Worm (Caenorhabditis elegans) whole organism, L4 larva: Measurements from ENCODE around the gene osta-2.

Experiments
- T26A8.4 ChIP-seq: fragments of 200-800 bp; sonication (Bioruptor generic); IDR thresholded peaks from 2 replicates; pipeline ENCODE4 v1.3.6; 2022; ENCODE audit warnings: missing genetic modification characterization, missing compliant biosample characterization
- hlh-30 ChIP-seq: sonication (generic microtip); optimal IDR thresholded peaks from 2 replicates; lab custom pipeline; 2017; ENCODE audit warnings: antibody characterized with exemption, mild to moderate bottlenecking, missing genetic modification characterization, missing compliant biosample characterization; ENCODE audit not compliant: insufficient read depth
- lin-1 ChIP-seq: fragments of 200-800 bp; sonication (Bioruptor generic); IDR thresholded peaks from 2 replicates; pipeline ENCODE4 v1.3.6; 2022; ENCODE audit warnings: missing genetic modification reagents, missing genetic modification characterization, missing compliant biosample characterization
- nhr-10 ChIP-seq: fragments of 150-350 bp; optimal IDR thresholded peaks from 2 replicates; lab custom pipeline; 2014; ENCODE audit warnings: missing biosample characterization, missing genetic modification characterization
- saeg-2 ChIP-seq: fragments of 200-800 bp; sonication (Bioruptor generic); IDR thresholded peaks from 2 replicates; pipeline ENCODE4 v1.3.6; 2022; ENCODE audit warnings: missing genetic modification reagents, missing genetic modification characterization, missing compliant biosample characterization
- unc-62 ChIP-seq, 3 experiments: fragments of 150-350 bp in 1 of 3; sonication (generic microtip); optimal IDR thresholded peaks in 2 of 3; peaks in 1 of 3; 1 replicate in 1 of 3; 2 replicates in 2 of 3; lab custom pipeline; 2014 to 2017; ENCODE audit warnings: missing biosample characterization in 3 of 3, missing genetic modification characterization in 3 of 3, missing genetic modification reagents in 3 of 3, missing genotype in 1 of 3

DNA sequence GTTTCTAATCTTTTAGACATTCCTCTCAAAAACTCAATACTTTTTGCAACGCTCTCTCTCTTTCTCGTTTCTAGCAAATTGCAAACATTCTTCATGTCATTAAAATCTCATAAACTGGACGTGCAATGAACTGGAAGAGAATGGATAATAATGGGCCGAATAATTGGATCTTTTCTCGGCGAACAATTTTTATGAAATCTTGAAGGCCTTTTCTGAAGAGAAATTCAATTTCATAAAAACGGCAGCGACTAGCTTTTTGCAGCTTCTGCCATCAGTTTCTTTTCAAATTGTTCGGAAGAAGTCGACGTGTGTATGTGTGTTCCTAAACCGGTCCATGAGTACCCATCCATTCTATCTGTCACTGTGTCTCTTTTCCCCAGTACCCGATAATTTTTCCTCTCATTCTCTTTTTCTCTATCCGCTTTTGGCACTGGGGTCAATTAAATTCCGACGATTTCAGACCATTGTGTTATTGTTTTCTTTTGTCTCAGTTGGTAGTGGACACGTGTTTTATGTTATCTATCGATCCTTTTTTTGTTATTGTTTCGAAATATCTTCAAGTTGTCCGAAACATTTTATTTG lies 4.8 kb upstream of the osta-2 start:
- TF ChIP-seq T26A8.4 (GFP tag; lab: Robert Waterston, UW) (no peak), hlh-30 (no peak), lin-1 (GFP tag; lab: Robert Waterston, UW) (no peak), saeg-2 (GFP tag; lab: Robert Waterston, UW) (no peak), nhr-10 (tag; lab: Kevin White, UChicago) (no peak), unc-62 (GFP tag; optimal IDR thresholded peaks at IDR 0.05 in 1 of 2; lab: Kevin White, UChicago) (peak in 1 of 2 experiments; percentile 44), unc-62 (tag; optimal IDR thresholded peaks at IDR 0.05; lab: Kevin White, UChicago) (no peak)
